Worm (Caenorhabditis elegans) whole organism, L3 larva: ENCODE results near the gene Y24D9A.6.

Experiments used
- ZK546.5 ChIP-seq: sonication (generic microtip); optimal IDR thresholded peaks from 2 replicates; lab custom pipeline; 2017; ENCODE audit warnings: missing biosample characterization, missing genetic modification characterization
- aly-2 ChIP-seq: fragments of 150-350 bp; optimal IDR thresholded peaks from 2 replicates; lab custom pipeline; 2014; ENCODE audit warnings: missing biosample characterization, missing genetic modification characterization
- ama-1 ChIP-seq: fragments of 150-350 bp; optimal IDR thresholded peaks from 2 replicates; lab custom pipeline; 2018
- lin-15B ChIP-seq: fragments of 150-350 bp; optimal IDR thresholded peaks from 2 replicates; lab custom pipeline; 2014; ENCODE audit warnings: missing biosample characterization, missing genetic modification characterization
- lin-39 ChIP-seq: fragments of 150-350 bp; optimal IDR thresholded peaks from 2 replicates; lab custom pipeline; 2018; ENCODE audit warnings: missing biosample characterization, missing genetic modification reagents, missing genetic modification characterization
- mdl-1 ChIP-seq: fragments of 150-350 bp; optimal IDR thresholded peaks from 2 replicates; lab custom pipeline; 2014; ENCODE audit warnings: missing biosample characterization, missing genetic modification characterization
- nfya-1 ChIP-seq: sonication (generic microtip); optimal IDR thresholded peaks from 2 replicates; lab custom pipeline; 2017; ENCODE audit warnings: missing genetic modification characterization, mild to moderate bottlenecking, missing compliant biosample characterization, antibody characterized with exemption, moderate library complexity; ENCODE audit not compliant: insufficient read depth
- nhr-11 ChIP-seq: fragments of 150-350 bp; optimal IDR thresholded peaks from 2 replicates; lab custom pipeline; 2014; ENCODE audit warnings: missing biosample characterization, missing genetic modification characterization
- nhr-237 ChIP-seq: fragments of 150-350 bp; optimal IDR thresholded peaks from 2 replicates; lab custom pipeline; 2014; ENCODE audit warnings: missing biosample characterization, missing genetic modification characterization
- pqm-1 ChIP-seq: fragments of 150-350 bp; optimal IDR thresholded peaks from 2 replicates; lab custom pipeline; 2017; ENCODE audit warnings: missing biosample characterization, missing genetic modification characterization, inconsistent platforms
- skn-1 ChIP-seq: fragments of 150-350 bp; optimal IDR thresholded peaks from 2 replicates; lab custom pipeline; 2014; ENCODE audit warnings: missing biosample characterization, missing genetic modification characterization
- tbx-2 ChIP-seq: sonication (generic microtip); optimal IDR thresholded peaks from 2 replicates; lab custom pipeline; 2016; ENCODE audit warnings: mild to moderate bottlenecking, missing genetic modification characterization, missing compliant biosample characterization
- unc-39 ChIP-seq: sonication (generic microtip); optimal IDR thresholded peaks from 4 replicates; lab custom pipeline; 2017; ENCODE audit warnings: missing biosample characterization, missing genetic modification characterization
- ztf-11 ChIP-seq: fragments of 150-350 bp; optimal IDR thresholded peaks from 2 replicates; lab custom pipeline; 2014; ENCODE audit warnings: missing biosample characterization, missing genetic modification characterization

- TF ChIP-seq nfya-1 (no peak), aly-2 (tag; lab: Kevin White, UChicago) (no peak), pqm-1 (no peak), nhr-237 (tag; lab: Kevin White, UChicago) (no peak), lin-15B (tag; lab: Kevin White, UChicago) (no peak), unc-39 (no peak), ama-1 (no peak), skn-1 (tag; lab: Kevin White, UChicago) (no peak), nhr-11 (tag; lab: Kevin White, UChicago) (no peak), mdl-1 (tag; lab: Kevin White, UChicago) (no peak), lin-39 (tag; lab: Kevin White, UChicago) (no peak), tbx-2 (tag; lab: Kevin White, UChicago) (no peak), ztf-11 (no peak), ZK546.5 (tag; lab: Kevin White, UChicago) (no peak)
Observed at ce11 chrIV:4447284-4447366, 46.9 kb upstream of the Y24D9A.6 start, which contains the start of gene chat-1.
